Fruit fly (Drosophila melanogaster) whole organism, embryonic: ENCODE measurements around the gene CG46464.

Experiments
- CG10431 ChIP-seq: fragments of 200-800 bp; sonication (Bioruptor generic); optimal IDR thresholded peaks from 3 replicates; lab custom pipeline; 2018; ENCODE audit warnings: missing biosample characterization, mild to moderate bottlenecking, missing genetic modification characterization
- CG10979 ChIP-seq: fragments of 200-800 bp; sonication (Bioruptor generic); optimal IDR thresholded peaks from 2 replicates; lab custom pipeline; 2018; ENCODE audit warnings: missing biosample characterization, mild to moderate bottlenecking, missing genetic modification characterization, moderate library complexity
- CG1832 ChIP-seq: fragments of 200-800 bp; sonication (Bioruptor generic); optimal IDR thresholded peaks from 2 replicates; lab custom pipeline; 2017; ENCODE audit warnings: missing biosample characterization, mild to moderate bottlenecking, missing genetic modification characterization, inconsistent platforms
- CG4707 ChIP-seq: fragments of 200-800 bp; sonication (Bioruptor generic); optimal IDR thresholded peaks from 2 replicates; lab custom pipeline; 2018; ENCODE audit warnings: missing biosample characterization, mild to moderate bottlenecking, missing genetic modification characterization, moderate library complexity
- CkIIα-i1 ChIP-seq: fragments of 200-800 bp; sonication (Bioruptor generic); IDR thresholded peaks from 2 replicates; pipeline ENCODE4 v1.3.6; 2022; ENCODE audit warnings: missing biosample characterization, missing genetic modification characterization
- Dfd ChIP-seq, 2 experiments: fragments of >200 bp; optimal IDR thresholded peaks; 2 replicates each; lab custom pipeline; 2017; ENCODE audit warnings: missing biosample characterization in 2 of 2, missing genetic modification characterization in 2 of 2
- NC2α ChIP-seq: fragments of 200-800 bp; sonication (Bioruptor generic); optimal IDR thresholded peaks from 2 replicates; lab custom pipeline; 2016; ENCODE audit warnings: missing biosample characterization, missing genetic modification characterization
- ash1 ChIP-seq: fragments of 200-800 bp; sonication (Bioruptor generic); optimal IDR thresholded peaks from 2 replicates; lab custom pipeline; 2018; ENCODE audit warnings: missing biosample characterization, mild to moderate bottlenecking, missing genetic modification characterization
- chinmo ChIP-seq: fragments of 200-800 bp; sonication (Bioruptor generic); IDR thresholded peaks from 4 replicates; pipeline ENCODE4 v1.3.6; 2022; ENCODE audit warnings: missing biosample characterization, missing genetic modification characterization; ENCODE audit not compliant: partially characterized antibody
- sisA ChIP-seq: fragments of 200-800 bp; sonication (Bioruptor generic); IDR thresholded peaks from 2 replicates; pipeline ENCODE4 v1.3.6; 2022; ENCODE audit warnings: missing biosample characterization, missing genetic modification characterization
- slp2 ChIP-seq: fragments of 200-800 bp; sonication (Bioruptor generic); optimal IDR thresholded peaks from 2 replicates; lab custom pipeline; 2016; ENCODE audit warnings: missing biosample characterization, missing genetic modification characterization

DNA sequence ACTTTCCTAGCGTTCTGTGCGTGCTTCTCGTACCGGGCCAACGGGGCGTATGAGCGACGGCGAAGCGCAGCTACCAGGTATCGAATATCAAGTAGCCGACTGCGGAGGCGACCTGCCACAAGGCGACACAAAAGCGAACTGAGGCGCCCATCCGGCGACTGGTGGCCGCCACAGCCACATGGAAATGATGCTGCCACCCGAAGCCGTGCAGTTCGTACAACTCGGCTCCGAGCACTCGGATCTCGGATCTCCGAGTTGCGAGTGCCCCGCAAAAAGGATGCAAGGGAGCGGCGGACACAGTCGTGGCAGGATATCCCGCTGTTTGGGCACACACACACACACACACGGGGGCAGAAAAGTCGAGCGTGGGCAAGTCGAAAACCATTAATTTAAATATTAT is at the start of gene CG46464, which contains the start of gene CG12994:
- TF ChIP-seq CG10431 (GFP tag; lab: Kevin White, UChicago) (no peak), sisA (GFP tag; lab: Robert Waterston, UW) (no peak), CkIIα-i1 (GFP tag; lab: Robert Waterston, UW) (no peak), slp2 (GFP tag; lab: Kevin White, UChicago) (no peak), CG4707 (GFP tag; lab: Kevin White, UChicago) (no peak), chinmo (GFP tag; lab: Robert Waterston, UW) (no peak), NC2α (GFP tag; lab: Kevin White, UChicago) (no peak), CG1832 (no peak), Dfd (GFP tag; optimal IDR thresholded peaks at IDR 0.05; lab: Kevin White, UChicago) (no peak), ash1 (GFP tag; lab: Kevin White, UChicago) (no peak), CG10979 (tag; lab: Kevin White, UChicago) (no peak)
